Worm (Caenorhabditis elegans) whole organism, L2 larva: ENCODE data around the gene F16H6.9.

Experiments
- elt-1 ChIP-seq: fragments of 150-350 bp; optimal IDR thresholded peaks from 2 replicates; lab custom pipeline; 2014; ENCODE audit warnings: missing biosample characterization, missing genetic modification characterization
- elt-3 ChIP-seq: sonication (generic microtip); optimal IDR thresholded peaks from 2 replicates; lab custom pipeline; 2017; ENCODE audit warnings: missing biosample characterization, missing genetic modification characterization
- lin-13 ChIP-seq: fragments of 150-350 bp; optimal IDR thresholded peaks from 2 replicates; lab custom pipeline; 2014; ENCODE audit warnings: missing biosample characterization, missing genetic modification reagents, missing genetic modification characterization
- lsy-2 ChIP-seq, 2 experiments: fragments of 150-350 bp in 1 of 2; sonication (generic microtip) in 1 of 2; optimal IDR thresholded peaks; 2 replicates each; lab custom pipeline; 2014 to 2017; ENCODE audit warnings: missing biosample characterization in 2 of 2, missing genetic modification characterization in 2 of 2
- mbf-1 ChIP-seq: sonication (generic microtip); optimal IDR thresholded peaks from 2 replicates; lab custom pipeline; 2017; ENCODE audit warnings: missing biosample characterization, missing genetic modification characterization
- mdl-1 ChIP-seq, 2 experiments: fragments of 150-350 bp in 1 of 2; sonication (generic microtip) in 1 of 2; optimal IDR thresholded peaks; 2 replicates each; lab custom pipeline; 2017; ENCODE audit warnings: missing biosample characterization in 2 of 2, missing genetic modification characterization in 2 of 2
- nhr-21 ChIP-seq: fragments of 150-350 bp; optimal IDR thresholded peaks from 2 replicates; lab custom pipeline; 2014; ENCODE audit warnings: missing biosample characterization, missing genetic modification characterization
- unc-39 ChIP-seq: fragments of 150-350 bp; optimal IDR thresholded peaks from 2 replicates; lab custom pipeline; 2014; ENCODE audit warnings: missing biosample characterization, missing genetic modification characterization
- unc-62 ChIP-seq: fragments of 150-350 bp; optimal IDR thresholded peaks from 2 replicates; lab custom pipeline; 2014; ENCODE audit warnings: missing biosample characterization, missing genetic modification reagents, missing genetic modification characterization
- ztf-11 ChIP-seq: sonication (generic microtip); optimal IDR thresholded peaks from 2 replicates; lab custom pipeline; 2017; ENCODE audit warnings: missing biosample characterization, missing genetic modification characterization

DNA sequence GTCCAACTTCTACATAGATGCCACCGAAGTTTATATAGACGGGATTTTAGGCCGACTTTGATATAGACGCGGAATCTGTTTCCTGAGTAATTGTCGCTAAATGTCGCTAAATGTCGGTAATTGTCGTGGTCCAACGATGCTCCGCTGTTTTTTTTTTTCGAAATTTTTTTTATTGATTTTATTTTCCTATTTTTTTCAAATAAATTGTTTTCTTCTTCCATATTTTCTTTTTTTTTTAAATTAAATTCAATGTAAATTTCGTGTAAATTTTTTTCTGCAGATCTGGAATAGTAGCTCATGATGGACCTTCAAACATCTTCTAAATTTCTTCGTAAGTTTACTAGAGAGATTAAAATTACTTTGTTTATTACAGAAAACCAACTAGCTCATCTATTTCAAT is 32.0 kb upstream of the F16H6.9 start, which contains the start of gene C31G12.3:
- TF ChIP-seq unc-39 (tag; lab: Kevin White, UChicago) (no peak), ztf-11 (tag; lab: Kevin White, UChicago) (no peak), lin-13 (no peak), elt-3 (tag; lab: Kevin White, UChicago) (no peak), mdl-1 (tag; optimal IDR thresholded peaks at IDR 0.05; lab: Kevin White, UChicago) (no peak), mbf-1 (no peak), nhr-21 (tag; lab: Kevin White, UChicago) (no peak), unc-62 (no peak), lsy-2 (tag; optimal IDR thresholded peaks at IDR 0.05; lab: Kevin White, UChicago) (no peak), elt-1 (no peak)
